Worm (Caenorhabditis elegans) whole organism, midembryonic: Measurements from ENCODE around the gene srsx-26.

Source experiments
- flt-1 ChIP-seq: fragments of 200-800 bp; sonication (Bioruptor generic); IDR thresholded peaks from 2 replicates; pipeline ENCODE4 v1.3.6; 2022; ENCODE audit warnings: missing genetic modification characterization, missing compliant biosample characterization
- ref-1 ChIP-seq: fragments of 200-800 bp; sonication (Bioruptor generic); conservative IDR thresholded peaks from 2 replicates; pipeline ENCODE4 v1.3.6; 2022; ENCODE audit warnings: missing genetic modification reagents, missing genetic modification characterization, missing compliant biosample characterization
- tab-1 ChIP-seq: fragments of 200-800 bp; sonication (Bioruptor generic); IDR thresholded peaks from 2 replicates; pipeline ENCODE4 v1.3.6; 2022; ENCODE audit warnings: missing genetic modification characterization, missing compliant biosample characterization
- ztf-23 ChIP-seq: fragments of 200-800 bp; sonication (Bioruptor generic); IDR thresholded peaks from 2 replicates; pipeline ENCODE4 v1.3.6; 2022; ENCODE audit warnings: missing genetic modification reagents, missing genetic modification characterization, missing compliant biosample characterization

DNA sequence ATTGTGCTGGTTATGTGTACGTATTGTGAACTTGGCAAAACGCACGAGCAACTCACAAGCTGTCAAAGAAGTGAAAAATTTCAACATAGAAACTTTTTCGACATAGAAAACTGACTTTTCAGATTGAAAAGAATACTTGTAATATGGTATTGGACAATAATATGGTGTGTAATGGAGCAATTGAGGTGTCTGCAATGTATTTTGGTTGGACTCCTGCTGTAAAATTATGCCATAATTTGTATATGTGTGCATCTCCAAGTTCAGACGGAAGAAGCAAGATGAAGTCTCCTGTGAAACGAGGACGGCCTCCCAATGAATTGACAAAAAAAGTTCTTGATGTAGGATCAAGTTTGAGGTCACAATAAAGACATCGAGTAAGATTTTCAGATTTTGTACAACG, 35.4 kb downstream of the srsx-26 start:
- TF ChIP-seq flt-1 (GFP tag; lab: Robert Waterston, UW) (no peak), ref-1 (GFP tag; lab: Robert Waterston, UW) (no peak), tab-1 (GFP tag; lab: Robert Waterston, UW) (no peak), ztf-23 (no peak)
